Fruit fly (Drosophila melanogaster): ENCODE measurements around the gene CG42300.

Gene CG42300

dm6 chrX:15554256-15554678, 1.6 kb downstream of the CG42300 start, which contains the start of gene Ac13E (continued):
- TF ChIP-seq sima (GFP tag; optimal IDR thresholded peaks at IDR 0.05) (peak; percentile 15), fd3F (GFP tag; optimal IDR thresholded peaks at IDR 0.05) (peak; percentile 84), CG2202 (tag; optimal IDR thresholded peaks at IDR 0.05) (peak; percentile 90), CG2875 (GFP tag; optimal IDR thresholded peaks at IDR 0.05) (peak; percentile 89), Max (GFP tag; optimal IDR thresholded peaks at IDR 0.05) (peak; percentile 82), ind (GFP tag; optimal IDR thresholded peaks at IDR 0.05) (peak; percentile 88), Dll (GFP tag; IDR thresholded peaks at IDR 0.05; ENCODE audit: partially characterized antibody) (peak; percentile 63; the same call in 1 of the 4 replicates), stwl (tag; optimal IDR thresholded peaks at IDR 0.05) (no peak), CG1832 (GFP tag; optimal IDR thresholded peaks at IDR 0.05) (no peak), Nf-YB (GFP tag; optimal IDR thresholded peaks at IDR 0.05) (peak; percentile 74), CG16779 (GFP tag; IDR thresholded peaks at IDR 0.05) (0 out of 2 replicates have a peak, but pooled peaks have one; percentile 33), Hr78 (GFP tag; optimal IDR thresholded peaks at IDR 0.05) (peak in 1 of 2 experiments; percentile 62), CG3407 (GFP tag; optimal IDR thresholded peaks at IDR 0.05) (peak; percentile 83), ash1 (GFP tag; optimal IDR thresholded peaks at IDR 0.05) (peak; percentile 2), kay (GFP tag; optimal IDR thresholded peaks at IDR 0.05) (peak; percentile 84), Deaf1 (tag; optimal IDR thresholded peaks at IDR 0.05) (peak; percentile 70), lab (GFP tag; optimal IDR thresholded peaks at IDR 0.05) (peak; percentile 92), lola (GFP tag; optimal IDR thresholded peaks at IDR 0.05) (peak in 1 of 3 experiments; percentile 88), CG8478 (optimal IDR thresholded peaks at IDR 0.05) (no peak), crp (GFP tag; optimal IDR thresholded peaks at IDR 0.05) (peak in 1 of 2 experiments; percentile 56), Hr51 (GFP tag; optimal IDR thresholded peaks at IDR 0.05) (peak; percentile 83 to 91), kni (GFP tag; optimal IDR thresholded peaks at IDR 0.05) (peak; percentile 88), CG12219 (GFP tag; optimal IDR thresholded peaks at IDR 0.05) (peak; percentile 84), CG9797 (GFP tag; optimal IDR thresholded peaks at IDR 0.05) (peak; percentile 18), Hsf (GFP tag; optimal IDR thresholded peaks at IDR 0.05) (peak; percentile 87), esg (GFP tag; conservative IDR thresholded peaks at IDR 0.05) (peak; percentile 74), Stat92E (GFP tag; optimal IDR thresholded peaks at IDR 0.05) (peak in 1 of 3 experiments; percentile 74), run (tag; optimal IDR thresholded peaks at IDR 0.05) (peak; percentile 80), CG7372 (GFP tag; IDR thresholded peaks at IDR 0.05) (peak; percentile 89), pita (GFP tag; optimal IDR thresholded peaks at IDR 0.05) (no peak), CG18599 (GFP tag; optimal IDR thresholded peaks at IDR 0.05) (peak; percentile 93), Hey (tag; optimal IDR thresholded peaks at IDR 0.05) (peak; percentile 52), ap (GFP tag; IDR thresholded peaks at IDR 0.05) (peak; percentile 65), jing (GFP tag; optimal IDR thresholded peaks at IDR 0.05) (peak; percentile 80), CG3065 (GFP tag; optimal IDR thresholded peaks at IDR 0.05) (peak; percentile 61), CkIIα-i1 (GFP tag; IDR thresholded peaks at IDR 0.05) (no peak), CHES-1-like (GFP tag; optimal IDR thresholded peaks at IDR 0.05) (peak; percentile 74), CG1024 (GFP tag; IDR thresholded peaks at IDR 0.05) (peak; percentile 59), exex (tag; optimal IDR thresholded peaks at IDR 0.05) (peak; percentile 56), CG9876 (GFP tag; optimal IDR thresholded peaks at IDR 0.05) (peak; percentile 28), CG17385 (GFP tag; optimal IDR thresholded peaks at IDR 0.05) (peak; percentile 85), CG7987 (GFP tag; optimal IDR thresholded peaks at IDR 0.05) (peak; percentile 26), pnt (GFP tag; optimal IDR thresholded peaks at IDR 0.05) (peak; percentile 76), CG2199 (GFP tag; IDR thresholded peaks at IDR 0.05) (no peak), NfI (GFP tag; optimal IDR thresholded peaks at IDR 0.05) (peak; percentile 88), Poxn (GFP tag; IDR thresholded peaks at IDR 0.05) (peak; percentile 38; the same call in 1 of the 2 replicates), sc (optimal IDR thresholded peaks at IDR 0.05) (no peak), sc (GFP tag; optimal IDR thresholded peaks at IDR 0.05) (peak; percentile 84), CG13894 (tag; optimal IDR thresholded peaks at IDR 0.05) (peak; percentile 79)

Measured in whole organism, embryonic.